Worm (Caenorhabditis elegans) whole organism, midembryonic: ENCODE measurements around the gene K08D8.7.

ENCODE experiments used
- T22C8.4 ChIP-seq: fragments of 200-800 bp; sonication (Bioruptor generic); IDR thresholded peaks from 2 replicates; pipeline ENCODE4 v1.3.6; 2022; ENCODE audit warnings: missing genetic modification characterization, missing compliant biosample characterization
- cog-1 ChIP-seq: sonication (generic microtip); optimal IDR thresholded peaks from 2 replicates; lab custom pipeline; 2016; ENCODE audit warnings: missing genetic modification characterization, missing compliant biosample characterization
- flt-1 ChIP-seq: fragments of 200-800 bp; sonication (Bioruptor generic); IDR thresholded peaks from 2 replicates; pipeline ENCODE4 v1.3.6; 2022; ENCODE audit warnings: missing genetic modification characterization, missing compliant biosample characterization
- klf-2 ChIP-seq: fragments of 200-800 bp; sonication (Bioruptor generic); conservative IDR thresholded peaks from 2 replicates; pipeline ENCODE4 v1.3.6; 2022; ENCODE audit warnings: missing genetic modification reagents, missing genetic modification characterization, missing compliant biosample characterization
- med-1 ChIP-seq: sonication (generic microtip); optimal IDR thresholded peaks from 2 replicates; lab custom pipeline; 2017; ENCODE audit warnings: missing genetic modification characterization, mild to moderate bottlenecking, missing compliant biosample characterization, antibody characterized with exemption, missing genetic modification reagents; ENCODE audit not compliant: insufficient read depth
- ref-1 ChIP-seq: fragments of 200-800 bp; sonication (Bioruptor generic); conservative IDR thresholded peaks from 2 replicates; pipeline ENCODE4 v1.3.6; 2022; ENCODE audit warnings: missing genetic modification reagents, missing genetic modification characterization, missing compliant biosample characterization
- tab-1 ChIP-seq: fragments of 200-800 bp; sonication (Bioruptor generic); IDR thresholded peaks from 2 replicates; pipeline ENCODE4 v1.3.6; 2022; ENCODE audit warnings: missing genetic modification characterization, missing compliant biosample characterization
- ztf-23 ChIP-seq: fragments of 200-800 bp; sonication (Bioruptor generic); IDR thresholded peaks from 2 replicates; pipeline ENCODE4 v1.3.6; 2022; ENCODE audit warnings: missing genetic modification reagents, missing genetic modification characterization, missing compliant biosample characterization
- ztf-29 ChIP-seq: fragments of 200-800 bp; sonication (Bioruptor generic); IDR thresholded peaks from 2 replicates; pipeline ENCODE4 v1.3.6; 2022; ENCODE audit warnings: missing genetic modification reagents, missing genetic modification characterization, missing compliant biosample characterization

- no peak for TF ChIP-seq ref-1 (GFP tag; lab: Robert Waterston, UW)
- no peak for TF ChIP-seq T22C8.4 (GFP tag; lab: Robert Waterston, UW)
- no peak for TF ChIP-seq flt-1 (GFP tag; lab: Robert Waterston, UW)
- TF ChIP-seq tab-1 (GFP tag; lab: Robert Waterston, UW) = no peak
- TF ChIP-seq med-1 (GFP tag; lab: Kevin White, UChicago) = no peak
- TF ChIP-seq klf-2 (GFP tag; lab: Robert Waterston, UW) = no peak
- no peak for TF ChIP-seq ztf-29 (GFP tag; lab: Robert Waterston, UW)
- TF ChIP-seq ztf-23 (GFP tag; lab: Robert Waterston, UW) = no peak
- TF ChIP-seq cog-1 (tag; lab: Kevin White, UChicago) = no peak
Measured at ce11 chrIV:12920553-12920952, 23.9 kb downstream of the K08D8.7 start.
